Worm (Caenorhabditis elegans) whole organism, L1 larva: ENCODE measurements around the gene lron-13.

Experiments
- blmp-1 ChIP-seq: fragments of 150-350 bp; optimal IDR thresholded peaks from 2 replicates; lab custom pipeline; 2014; ENCODE audit warnings: missing biosample characterization, missing genetic modification characterization
- ceh-88 ChIP-seq: fragments of 200-800 bp; sonication (Bioruptor generic); IDR thresholded peaks from 2 replicates; pipeline ENCODE4 v1.3.6; 2022; ENCODE audit warnings: missing genetic modification characterization, missing compliant biosample characterization
- egl-27 ChIP-seq, 2 experiments: fragments of 150-350 bp in 1 of 2; sonication (generic microtip); optimal IDR thresholded peaks; 3 replicates each; lab custom pipeline; 2017 to 2018; ENCODE audit warnings: missing biosample characterization in 2 of 2, missing genetic modification characterization in 2 of 2, missing genetic modification reagents in 2 of 2
- mab-9 ChIP-seq: fragments of 200-800 bp; sonication (Bioruptor generic); IDR thresholded peaks from 2 replicates; pipeline ENCODE4 v1.3.6; 2022; ENCODE audit warnings: missing genetic modification reagents, missing genetic modification characterization, missing compliant biosample characterization

DNA sequence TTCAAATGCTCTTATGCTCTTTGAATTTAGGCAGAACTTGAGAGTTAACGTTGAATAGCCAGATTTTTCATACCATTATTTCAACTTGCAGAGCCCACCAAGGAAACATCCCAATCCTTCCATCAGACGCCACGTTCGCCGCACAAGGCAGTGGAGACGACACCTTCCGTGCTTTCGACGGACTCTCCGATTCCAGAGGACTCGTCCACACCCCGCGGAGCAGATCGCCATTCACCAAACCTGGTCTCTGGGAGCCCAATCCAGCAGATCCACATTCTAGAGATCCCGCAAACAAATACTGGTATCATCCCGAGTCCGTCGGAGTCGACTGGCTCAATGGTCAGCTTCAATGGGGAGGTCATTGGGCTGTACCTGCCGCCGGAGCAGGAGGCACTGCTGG lies 52.8 kb downstream of the lron-13 start:
- TF ChIP-seq blmp-1 (tag; lab: Kevin White, UChicago) (no peak), ceh-88 (no peak), egl-27 (tag; optimal IDR thresholded peaks at IDR 0.05; lab: Kevin White, UChicago) (no peak), mab-9 (GFP tag; lab: Robert Waterston, UW) (no peak)
